Worm (Caenorhabditis elegans) whole organism, L2 larva: ENCODE measurements around the gene bus-18.

Experiments
- F13H6.1 ChIP-seq: sonication (generic microtip); optimal IDR thresholded peaks from 2 replicates; lab custom pipeline; 2016; ENCODE audit warnings: missing genetic modification characterization, missing compliant biosample characterization
- R02D3.7 ChIP-seq: fragments of 150-350 bp; optimal IDR thresholded peaks from 2 replicates; lab custom pipeline; 2014; ENCODE audit warnings: missing biosample characterization, missing genetic modification characterization
- Y55F3AM.14 ChIP-seq: fragments of 200-800 bp; sonication (Bioruptor generic); optimal IDR thresholded peaks from 2 replicates; lab custom pipeline; 2018; ENCODE audit warnings: mild to moderate bottlenecking, missing genetic modification characterization, missing compliant biosample characterization
- ZK546.5 ChIP-seq: sonication (generic microtip); optimal IDR thresholded peaks from 2 replicates; lab custom pipeline; 2017; ENCODE audit warnings: missing biosample characterization, missing genetic modification characterization
- alr-1 ChIP-seq: fragments of 150-350 bp; optimal IDR thresholded peaks from 2 replicates; lab custom pipeline; 2014; ENCODE audit warnings: missing biosample characterization, missing genetic modification characterization
- aly-2 ChIP-seq: fragments of 150-350 bp; optimal IDR thresholded peaks from 2 replicates; lab custom pipeline; 2014; ENCODE audit warnings: missing biosample characterization, missing genetic modification characterization
- ama-1 ChIP-seq: fragments of 150-350 bp; optimal IDR thresholded peaks from 2 replicates; lab custom pipeline; 2018; ENCODE audit warnings: inconsistent platforms
- blmp-1 ChIP-seq: sonication (generic microtip); optimal IDR thresholded peaks from 2 replicates; lab custom pipeline; 2017; ENCODE audit warnings: missing genetic modification characterization, mild to moderate bottlenecking, missing compliant biosample characterization, antibody characterized with exemption, moderate library complexity; ENCODE audit not compliant: insufficient read depth
- ceh-16 ChIP-seq: fragments of 150-350 bp; optimal IDR thresholded peaks from 2 replicates; lab custom pipeline; 2014; ENCODE audit warnings: missing biosample characterization, missing genetic modification characterization
- ceh-82 ChIP-seq: fragments of 150-350 bp; optimal IDR thresholded peaks from 2 replicates; lab custom pipeline; 2014; ENCODE audit warnings: missing biosample characterization, missing genetic modification characterization
- crh-2 ChIP-seq: sonication (generic microtip); optimal IDR thresholded peaks from 2 replicates; lab custom pipeline; 2017; ENCODE audit warnings: missing biosample characterization, missing genetic modification characterization
- dmd-4 ChIP-seq: sonication (generic microtip); optimal IDR thresholded peaks from 2 replicates; lab custom pipeline; 2017; ENCODE audit warnings: missing biosample characterization, missing genetic modification characterization
- egl-27 ChIP-seq: sonication (generic microtip); optimal IDR thresholded peaks from 3 replicates; lab custom pipeline; 2017; ENCODE audit warnings: missing biosample characterization, missing genetic modification reagents, missing genetic modification characterization
- elt-1 ChIP-seq: fragments of 150-350 bp; optimal IDR thresholded peaks from 2 replicates; lab custom pipeline; 2014; ENCODE audit warnings: missing biosample characterization, missing genetic modification characterization
- elt-3 ChIP-seq: sonication (generic microtip); optimal IDR thresholded peaks from 2 replicates; lab custom pipeline; 2017; ENCODE audit warnings: missing biosample characterization, missing genetic modification characterization
- fos-1 ChIP-seq: fragments of 150-350 bp; optimal IDR thresholded peaks from 2 replicates; lab custom pipeline; 2014; ENCODE audit warnings: missing biosample characterization, missing genetic modification characterization
- gmeb-1 ChIP-seq: fragments of 150-350 bp; optimal IDR thresholded peaks from 2 replicates; lab custom pipeline; 2014; ENCODE audit warnings: missing biosample characterization, missing genetic modification characterization
- lin-13 ChIP-seq: fragments of 150-350 bp; optimal IDR thresholded peaks from 2 replicates; lab custom pipeline; 2014; ENCODE audit warnings: missing biosample characterization, missing genetic modification reagents, missing genetic modification characterization
- lin-39 ChIP-seq: fragments of 150-350 bp; optimal IDR thresholded peaks from 2 replicates; lab custom pipeline; 2014; ENCODE audit warnings: missing biosample characterization, missing genetic modification reagents, missing genetic modification characterization
- lsy-2 ChIP-seq, 2 experiments: fragments of 150-350 bp in 1 of 2; sonication (generic microtip) in 1 of 2; optimal IDR thresholded peaks; 2 replicates each; lab custom pipeline; 2014 to 2017; ENCODE audit warnings: missing biosample characterization in 2 of 2, missing genetic modification characterization in 2 of 2
- mdl-1 ChIP-seq, 2 experiments: fragments of 150-350 bp in 1 of 2; sonication (generic microtip) in 1 of 2; optimal IDR thresholded peaks; 2 replicates each; lab custom pipeline; 2017; ENCODE audit warnings: missing biosample characterization in 2 of 2, missing genetic modification characterization in 2 of 2
- nhr-10 ChIP-seq: sonication (generic microtip); optimal IDR thresholded peaks from 2 replicates; lab custom pipeline; 2017; ENCODE audit warnings: missing biosample characterization, missing genetic modification characterization
- nhr-11 ChIP-seq: fragments of 150-350 bp; optimal IDR thresholded peaks from 2 replicates; lab custom pipeline; 2014; ENCODE audit warnings: missing biosample characterization, missing genetic modification characterization
- nhr-129 ChIP-seq: fragments of 150-350 bp; optimal IDR thresholded peaks from 2 replicates; lab custom pipeline; 2014; ENCODE audit warnings: missing biosample characterization, missing genetic modification characterization
- nhr-21 ChIP-seq: fragments of 150-350 bp; optimal IDR thresholded peaks from 2 replicates; lab custom pipeline; 2014; ENCODE audit warnings: missing biosample characterization, missing genetic modification characterization
- nhr-23 ChIP-seq: fragments of 150-350 bp; optimal IDR thresholded peaks from 2 replicates; lab custom pipeline; 2014; ENCODE audit warnings: missing biosample characterization, missing genetic modification reagents, missing genetic modification characterization
- nhr-237 ChIP-seq: fragments of 150-350 bp; optimal IDR thresholded peaks from 2 replicates; lab custom pipeline; 2014; ENCODE audit warnings: missing biosample characterization, missing genetic modification characterization
- nhr-25 ChIP-seq: fragments of 150-350 bp; sonication (generic microtip); optimal IDR thresholded peaks from 3 replicates; lab custom pipeline; 2014; ENCODE audit warnings: missing biosample characterization, missing genetic modification characterization
- nhr-6 ChIP-seq: fragments of 150-350 bp; optimal IDR thresholded peaks from 2 replicates; lab custom pipeline; 2014; ENCODE audit warnings: missing biosample characterization, missing genetic modification characterization
- nhr-77 ChIP-seq: fragments of 150-350 bp; optimal IDR thresholded peaks from 2 replicates; lab custom pipeline; 2014; ENCODE audit warnings: missing biosample characterization, missing genetic modification characterization
- peb-1 ChIP-seq: fragments of 150-350 bp; optimal IDR thresholded peaks from 2 replicates; lab custom pipeline; 2014; ENCODE audit warnings: missing biosample characterization, missing genetic modification characterization
- sma-9 ChIP-seq, 2 experiments: fragments of 150-350 bp in 1 of 2; sonication (generic microtip) in 1 of 2; optimal IDR thresholded peaks; 2 replicates each; lab custom pipeline; 2014 to 2016; ENCODE audit warnings: missing genetic modification characterization in 2 of 2, mild to moderate bottlenecking in 1 of 2, missing biosample characterization in 1 of 2, missing compliant biosample characterization in 1 of 2, missing genetic modification reagents in 1 of 2, moderate library complexity in 1 of 2
- snpc-4 ChIP-seq: fragments of 150-350 bp; optimal IDR thresholded peaks from 2 replicates; lab custom pipeline; 2014; ENCODE audit warnings: missing biosample characterization, missing genetic modification characterization
- unc-39 ChIP-seq: fragments of 150-350 bp; optimal IDR thresholded peaks from 2 replicates; lab custom pipeline; 2014; ENCODE audit warnings: missing biosample characterization, missing genetic modification characterization
- unc-55 ChIP-seq: fragments of 150-350 bp; sonication (generic microtip); optimal IDR thresholded peaks from 3 replicates; lab custom pipeline; 2014; ENCODE audit warnings: missing biosample characterization, missing genetic modification reagents, missing genetic modification characterization
- unc-62 ChIP-seq: fragments of 150-350 bp; optimal IDR thresholded peaks from 2 replicates; lab custom pipeline; 2014; ENCODE audit warnings: missing biosample characterization, missing genetic modification reagents, missing genetic modification characterization
- zag-1 ChIP-seq: fragments of 150-350 bp; optimal IDR thresholded peaks from 2 replicates; lab custom pipeline; 2014; ENCODE audit warnings: missing biosample characterization, missing genetic modification characterization
- ztf-4 ChIP-seq: fragments of 150-350 bp; optimal IDR thresholded peaks from 2 replicates; lab custom pipeline; 2014; ENCODE audit warnings: missing biosample characterization, missing genetic modification characterization

bus-18 gene

ce11 chrV:11773420-11773819 is at the start of gene bus-18:
TSS of gene bus-18 (plus strand) at chrV:11773720.
- no peak for TF ChIP-seq F13H6.1 (tag; lab: Kevin White, UChicago)
- no peak for TF ChIP-seq nhr-129 (tag; lab: Kevin White, UChicago)
- no peak for TF ChIP-seq unc-55
- no peak for TF ChIP-seq nhr-25
- TF ChIP-seq Y55F3AM.14 (GFP tag; lab: Kevin White, UChicago) = no peak
- no peak for TF ChIP-seq fos-1
- no peak for TF ChIP-seq ZK546.5 (tag; lab: Kevin White, UChicago)

- TF ChIP-seq Y55F3AM.14 (GFP tag; lab: Kevin White, UChicago) = no peak
- TF ChIP-seq snpc-4 (tag; lab: Kevin White, UChicago) = no peak
- no peak for TF ChIP-seq lsy-2 (tag; optimal IDR thresholded peaks at IDR 0.05; lab: Kevin White, UChicago)
- TF ChIP-seq sma-9 (GFP tag; optimal IDR thresholded peaks at IDR 0.05; lab: Kevin White, UChicago) = no peak
- no peak for TF ChIP-seq sma-9 (tag; optimal IDR thresholded peaks at IDR 0.05; lab: Kevin White, UChicago)
- TF ChIP-seq dmd-4 (tag; lab: Kevin White, UChicago) = no peak
- no peak for TF ChIP-seq blmp-1 (tag; lab: Kevin White, UChicago)
- TF ChIP-seq elt-1 (tag; lab: Kevin White, UChicago) = no peak
- TF ChIP-seq unc-62 (GFP tag; lab: Kevin White, UChicago) = no peak
- TF ChIP-seq nhr-23 (tag; lab: Kevin White, UChicago) = no peak
- TF ChIP-seq ZK546.5 (tag; lab: Kevin White, UChicago) = no peak
- no peak for TF ChIP-seq peb-1 (tag; lab: Kevin White, UChicago)
- no peak for TF ChIP-seq elt-3
- no peak for TF ChIP-seq R02D3.7
- no peak for TF ChIP-seq lin-13
- no peak for TF ChIP-seq gmeb-1 (tag; lab: Kevin White, UChicago)
- no peak for TF ChIP-seq ceh-82 (tag; lab: Kevin White, UChicago)
- TF ChIP-seq ceh-16 (tag; lab: Kevin White, UChicago) = no peak
- TF ChIP-seq unc-39 = no peak
Measured at ce11 chrV:11725971-11726370, 47.5 kb upstream of the bus-18 start, which contains the start of gene daf-11. TSS of gene daf-11 (minus strand) at chrV:11726071.

ce11 chrV:11730060-11730459 is 43.5 kb upstream of the bus-18 start, which contains the start of gene rhr-2:
TSS of gene rhr-2 (minus strand) at chrV:11730160.
- TF ChIP-seq fos-1 = no peak
- no peak for TF ChIP-seq egl-27
- no peak for TF ChIP-seq nhr-77
- TF ChIP-seq ZK546.5 (tag; lab: Kevin White, UChicago) = no peak
- TF ChIP-seq zag-1 = no peak
- no peak for TF ChIP-seq nhr-129 (tag; lab: Kevin White, UChicago)
- no peak for TF ChIP-seq nhr-237 (tag; lab: Kevin White, UChicago)
- no peak for TF ChIP-seq ceh-82 (tag; lab: Kevin White, UChicago)
- TF ChIP-seq aly-2 (tag; lab: Kevin White, UChicago) = no peak
- TF ChIP-seq nhr-10 (tag; lab: Kevin White, UChicago) = no peak
- no peak for TF ChIP-seq crh-2 (tag; lab: Kevin White, UChicago)
- TF ChIP-seq unc-39 = no peak
- no peak for TF ChIP-seq nhr-11 (tag; lab: Kevin White, UChicago)
- TF ChIP-seq nhr-21 (tag; lab: Kevin White, UChicago) = no peak
- TF ChIP-seq unc-55 = no peak
- TF ChIP-seq mdl-1 (tag; optimal IDR thresholded peaks at IDR 0.05; lab: Kevin White, UChicago) = no peak

ce11 chrV:11732049-11732448 is 41.5 kb upstream of the bus-18 start:
- TF ChIP-seq aly-2 (tag; lab: Kevin White, UChicago) (no peak), mdl-1 (tag; optimal IDR thresholded peaks at IDR 0.05; lab: Kevin White, UChicago) (no peak), sma-9 (GFP tag; optimal IDR thresholded peaks at IDR 0.05; lab: Kevin White, UChicago) (no peak), sma-9 (tag; optimal IDR thresholded peaks at IDR 0.05; lab: Kevin White, UChicago) (no peak), alr-1 (tag; lab: Kevin White, UChicago) (no peak), nhr-6 (tag; lab: Kevin White, UChicago) (no peak), lsy-2 (tag; optimal IDR thresholded peaks at IDR 0.05; lab: Kevin White, UChicago) (no peak), gmeb-1 (tag; lab: Kevin White, UChicago) (no peak), snpc-4 (tag; lab: Kevin White, UChicago) (no peak), lin-39 (no peak), unc-62 (GFP tag; lab: Kevin White, UChicago) (no peak), peb-1 (tag; lab: Kevin White, UChicago) (no peak), nhr-129 (tag; lab: Kevin White, UChicago) (no peak), ama-1 (lab: Kevin White, UChicago) (no peak), nhr-25 (no peak), ztf-4 (tag; lab: Kevin White, UChicago) (no peak)
